Worm (Caenorhabditis elegans): Measurements from ENCODE around the gene clh-6.
A peak's percentile ranks its signal among the peaks of the same experiment; 100 is the strongest.

The clh-6 gene

DNA sequence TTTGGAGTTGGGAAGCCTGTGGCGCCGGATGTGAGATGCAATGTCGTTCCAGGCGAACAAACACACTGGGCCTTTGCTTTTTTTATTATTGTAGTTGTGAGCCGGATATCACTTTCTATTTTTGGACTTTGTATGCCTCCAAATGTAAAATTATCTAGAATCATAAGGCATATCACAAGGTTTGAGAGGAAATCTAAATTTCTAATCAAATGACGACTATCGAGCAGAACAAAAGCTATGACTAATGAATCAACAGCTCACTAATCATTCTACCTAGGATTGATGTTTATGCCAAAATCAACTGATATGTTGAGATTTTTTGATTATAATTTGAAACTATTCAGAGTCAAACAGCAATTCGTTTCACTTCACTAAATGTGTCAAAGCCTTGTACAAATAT lies 25.3 kb downstream of the clh-6 start:
- no peak for TF ChIP-seq tbx-9 (tag; optimal IDR thresholded peaks at IDR 0.05; ENCODE audit: borderline replicate concordance)
- TF ChIP-seq F23B12.7 (tag; optimal IDR thresholded peaks at IDR 0.05; ENCODE audit: insufficient read depth), result no peak
- no peak for TF ChIP-seq ama-1 (optimal IDR thresholded peaks at IDR 0.05)
- TF ChIP-seq ama-1 (GFP tag; optimal IDR thresholded peaks at IDR 0.05), result no peak
- no peak for TF ChIP-seq egl-44 (GFP tag; IDR thresholded peaks at IDR 0.05)
- TF ChIP-seq athp-1 (tag; optimal IDR thresholded peaks at IDR 0.05), result no peak
- TF ChIP-seq snpc-3.4 (tag; optimal IDR thresholded peaks at IDR 0.05), result no peak
- TF ChIP-seq Y79H2A.3 (GFP tag; conservative IDR thresholded peaks at IDR 0.05), result no peak
- TF ChIP-seq lsl-1 (GFP tag; optimal IDR thresholded peaks at IDR 0.05), result no peak
- no peak for TF ChIP-seq K11D2.4 (GFP tag; IDR thresholded peaks at IDR 0.05)
- TF ChIP-seq lin-54 (GFP tag; optimal IDR thresholded peaks at IDR 0.05), result no peak
- no peak for TF ChIP-seq hlh-12 (tag; optimal IDR thresholded peaks at IDR 0.05)
- TF ChIP-seq madf-6 (GFP tag; IDR thresholded peaks at IDR 0.05), result no peak
- no peak for TF ChIP-seq let-526 (GFP tag; IDR thresholded peaks at IDR 0.05)
- no peak for TF ChIP-seq B0019.2 (GFP tag; conservative IDR thresholded peaks at IDR 0.05)
- no peak for TF ChIP-seq zim-3 (tag; optimal IDR thresholded peaks at IDR 0.05)

DNA sequence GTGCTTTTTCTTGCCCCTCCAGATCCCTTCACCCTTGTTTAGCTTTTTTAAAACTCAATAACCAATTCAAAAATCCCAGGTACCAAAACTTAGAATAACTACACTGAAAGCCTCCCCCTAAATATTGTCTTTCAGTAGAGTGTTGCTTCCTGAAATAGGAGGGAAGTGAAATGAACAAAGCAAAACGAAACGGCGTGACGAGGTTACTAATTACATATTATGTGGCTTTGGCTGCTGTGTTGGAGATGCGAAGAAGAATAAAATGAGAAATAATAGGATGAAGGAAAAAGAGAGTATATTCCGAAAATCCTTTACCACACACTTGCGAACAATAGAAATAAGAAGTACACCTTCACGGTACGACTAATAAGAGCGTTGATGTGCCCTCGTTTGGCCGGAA lies 27.0 kb downstream of the clh-6 start:
- no peak for TF ChIP-seq hmg-20 (GFP tag; IDR thresholded peaks at IDR 0.05)
- TF ChIP-seq madf-3 (GFP tag; IDR thresholded peaks at IDR 0.05), result peak; percentile 44; the same call in 1 of the 2 replicates

DNA sequence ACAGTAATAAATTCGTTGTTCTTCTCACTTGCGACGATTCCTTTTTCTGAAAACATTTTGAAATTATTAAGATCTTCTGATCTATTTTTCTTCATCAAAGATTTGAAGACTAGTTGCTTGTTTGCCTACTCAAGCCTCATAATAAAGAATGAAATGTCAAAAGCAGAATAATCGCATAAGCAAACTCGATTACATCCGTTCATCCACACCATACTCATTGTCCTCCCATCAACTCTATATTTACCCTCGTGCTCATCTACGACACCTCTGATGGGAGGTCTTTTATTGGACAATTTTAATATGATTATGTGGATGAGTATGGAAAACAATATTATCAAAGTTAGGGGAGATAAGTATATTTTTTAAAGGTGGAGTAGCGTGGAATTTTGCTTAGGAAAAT lies 29.3 kb downstream of the clh-6 start:
- TF ChIP-seq lin-26 (GFP tag; IDR thresholded peaks at IDR 0.05) (no peak), him-1 (tag; optimal IDR thresholded peaks at IDR 0.05) (no peak), ceh-79 (tag; optimal IDR thresholded peaks at IDR 0.05) (no peak), attf-5 (GFP tag; optimal IDR thresholded peaks at IDR 0.05) (no peak)

DNA sequence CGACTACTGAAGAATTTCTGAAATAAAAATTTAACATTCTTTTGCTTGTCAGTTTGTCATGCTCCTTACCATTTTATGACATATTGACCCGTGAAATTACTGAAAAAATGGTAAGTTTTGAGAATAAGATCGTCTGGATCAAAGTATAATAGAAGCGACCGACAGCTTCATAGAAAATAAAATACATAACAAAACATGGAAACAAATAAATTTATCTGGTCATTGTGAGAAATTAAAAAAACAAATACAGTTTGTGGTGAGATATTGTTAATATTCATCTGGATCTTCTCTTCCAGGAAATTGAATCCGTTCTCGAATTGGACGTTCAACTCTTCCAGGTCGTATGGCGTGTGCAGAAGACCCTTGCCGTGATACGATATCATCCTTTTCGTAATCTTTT lies 31.1 kb downstream of the clh-6 start, which contains the start of gene pkc-1:
Gene pkc-1, minus strand, starts transcription at position 101 of the 400 bp plus-strand sequence.
- TF ChIP-seq mel-28 (tag; optimal IDR thresholded peaks at IDR 0.05; ENCODE audit: borderline replicate concordance) (no peak), unc-62 (GFP tag; optimal IDR thresholded peaks at IDR 0.05) (no peak), egl-18 (GFP tag; IDR thresholded peaks at IDR 0.05) (no peak), sea-2 (GFP tag; IDR thresholded peaks at IDR 0.05) (no peak), chd-7 (tag; optimal IDR thresholded peaks at IDR 0.05) (no peak), F37B4.10 (GFP tag; IDR thresholded peaks at IDR 0.05) (no peak), nhr-90 (tag; optimal IDR thresholded peaks at IDR 0.05) (no peak), efl-1 (GFP tag; optimal IDR thresholded peaks at IDR 0.05) (no peak), gei-17 (GFP tag; optimal IDR thresholded peaks at IDR 0.05) (no peak), zim-3 (tag; optimal IDR thresholded peaks at IDR 0.05) (no peak), cebp-2 (GFP tag; IDR thresholded peaks at IDR 0.05) (no peak), pbrm-1 (GFP tag; IDR thresholded peaks at IDR 0.05) (no peak), ztf-26 (tag; optimal IDR thresholded peaks at IDR 0.05) (no peak), madf-10 (tag; optimal IDR thresholded peaks at IDR 0.05) (no peak), ceh-40 (GFP tag; IDR thresholded peaks at IDR 0.05) (no peak), let-607 (tag; optimal IDR thresholded peaks at IDR 0.05) (no peak), ceh-79 (tag; optimal IDR thresholded peaks at IDR 0.05) (no peak), Y53G8AR.9 (GFP tag; conservative IDR thresholded peaks at IDR 0.05) (no peak), ZK185.1 (tag; optimal IDR thresholded peaks at IDR 0.05; ENCODE audit: poor library complexity, severe bottlenecking) (no peak), B0261.1 (tag; optimal IDR thresholded peaks at IDR 0.05) (no peak)

All from whole organism, young adult.